Fruit fly (Drosophila melanogaster) whole organism, embryonic: Measurements from ENCODE around the gene Acph-1.

Experiments
- Antp ChIP-seq: fragments of 200-800 bp; sonication (Bioruptor generic); optimal IDR thresholded peaks from 3 replicates; lab custom pipeline; 2016; ENCODE audit warnings: missing biosample characterization, missing genetic modification characterization
- Atf-2 ChIP-seq: fragments of 200-800 bp; sonication (Bioruptor generic); optimal IDR thresholded peaks from 2 replicates; lab custom pipeline; 2016; ENCODE audit warnings: missing biosample characterization, missing genetic modification characterization
- Bdp1 ChIP-seq: fragments of 200-800 bp; sonication (Bioruptor generic); optimal IDR thresholded peaks from 3 replicates; lab custom pipeline; 2016; ENCODE audit warnings: missing biosample characterization, missing genetic modification characterization
- CG10654 ChIP-seq: fragments of 200-800 bp; sonication (Bioruptor generic); optimal IDR thresholded peaks from 2 replicates; lab custom pipeline; 2016; ENCODE audit warnings: missing biosample characterization, missing genetic modification characterization
- CG11560 ChIP-seq: fragments of 200-800 bp; sonication (Bioruptor generic); IDR thresholded peaks from 3 replicates; pipeline ENCODE4 v1.3.6; 2022; ENCODE audit warnings: missing biosample characterization, missing genetic modification characterization
- CG12219 ChIP-seq: fragments of 200-800 bp; sonication (Bioruptor generic); optimal IDR thresholded peaks from 3 replicates; lab custom pipeline; 2018; ENCODE audit warnings: missing biosample characterization, mild to moderate bottlenecking, missing genetic modification characterization
- CG15696 ChIP-seq: fragments of 200-800 bp; sonication (Bioruptor generic); optimal IDR thresholded peaks from 2 replicates; lab custom pipeline; 2019; ENCODE audit warnings: missing biosample characterization, mild to moderate bottlenecking, missing genetic modification characterization, moderate library complexity
- CG1647 ChIP-seq: fragments of 200-800 bp; sonication (Bioruptor generic); optimal IDR thresholded peaks from 3 replicates; lab custom pipeline; 2016; ENCODE audit warnings: missing biosample characterization, missing genetic modification characterization
- CG16815 ChIP-seq: fragments of 200-800 bp; sonication (Bioruptor generic); optimal IDR thresholded peaks from 3 replicates; lab custom pipeline; 2017; ENCODE audit warnings: missing biosample characterization, mild to moderate bottlenecking, missing genetic modification characterization
- CG17361 ChIP-seq: fragments of 200-800 bp; sonication (Bioruptor generic); IDR thresholded peaks from 3 replicates; pipeline ENCODE4 v1.3.6; 2022; ENCODE audit warnings: missing biosample characterization, missing genetic modification characterization
- CG17612 ChIP-seq: fragments of 200-800 bp; sonication (Bioruptor generic); IDR thresholded peaks from 2 replicates; pipeline ENCODE4 v1.3.6; 2022; ENCODE audit warnings: missing biosample characterization, missing genetic modification characterization
- CG18764 ChIP-seq: fragments of 200-800 bp; sonication (Bioruptor generic); optimal IDR thresholded peaks from 3 replicates; lab custom pipeline; 2016; ENCODE audit warnings: missing biosample characterization, missing genetic modification characterization
- CG31365 ChIP-seq: fragments of 200-800 bp; sonication (Bioruptor generic); optimal IDR thresholded peaks from 2 replicates; lab custom pipeline; 2018; ENCODE audit warnings: missing biosample characterization, mild to moderate bottlenecking, missing genetic modification characterization
- CG32767 ChIP-seq: fragments of 200-800 bp; sonication (Bioruptor generic); IDR thresholded peaks from 2 replicates; pipeline ENCODE4 v1.3.6; 2022; ENCODE audit warnings: missing biosample characterization, missing genetic modification characterization
- CG3281 ChIP-seq: fragments of 200-800 bp; sonication (Bioruptor generic); optimal IDR thresholded peaks from 3 replicates; lab custom pipeline; 2017; ENCODE audit warnings: missing biosample characterization, mild to moderate bottlenecking, missing genetic modification characterization
- CG42726 ChIP-seq: fragments of 200-800 bp; sonication (Bioruptor generic); IDR thresholded peaks from 2 replicates; pipeline ENCODE4 v1.3.6; 2022; ENCODE audit warnings: missing biosample characterization, missing genetic modification characterization; ENCODE audit not compliant: partially characterized antibody
- CG4282 ChIP-seq: fragments of 200-800 bp; sonication (Bioruptor generic); optimal IDR thresholded peaks from 2 replicates; lab custom pipeline; 2016; ENCODE audit warnings: missing biosample characterization, missing genetic modification characterization
- CG4328 ChIP-seq: fragments of 200-800 bp; sonication (Bioruptor generic); optimal IDR thresholded peaks from 3 replicates; lab custom pipeline; 2017; ENCODE audit warnings: missing biosample characterization, missing genetic modification reagents, missing genetic modification characterization
- CG4617 ChIP-seq: fragments of 200-800 bp; sonication (Bioruptor generic); optimal IDR thresholded peaks from 3 replicates; lab custom pipeline; 2016; ENCODE audit warnings: missing biosample characterization, missing genetic modification characterization, borderline replicate concordance
- CG4854 ChIP-seq: fragments of 200-800 bp; sonication (Bioruptor generic); optimal IDR thresholded peaks from 2 replicates; lab custom pipeline; 2016; ENCODE audit warnings: missing biosample characterization, missing genetic modification characterization, inconsistent platforms
- CG6254 ChIP-seq: fragments of 200-800 bp; sonication (Bioruptor generic); optimal IDR thresholded peaks from 3 replicates; lab custom pipeline; 2017; ENCODE audit warnings: mild to moderate bottlenecking, missing biosample characterization, missing genetic modification reagents, missing genetic modification characterization
- CG8478 ChIP-seq: fragments of >200 bp; optimal IDR thresholded peaks from 2 replicates; lab custom pipeline; 2018
- CG9876 ChIP-seq: fragments of 200-800 bp; sonication (Bioruptor generic); optimal IDR thresholded peaks from 2 replicates; lab custom pipeline; 2016; ENCODE audit warnings: missing biosample characterization, missing genetic modification characterization
- Deaf1 ChIP-seq: fragments of 200-800 bp; optimal IDR thresholded peaks from 3 replicates; lab custom pipeline; 2019; ENCODE audit warnings: missing biosample characterization, mild to moderate bottlenecking, missing genetic modification characterization, moderate library complexity
- GATAe ChIP-seq: fragments of 200-800 bp; sonication (Bioruptor generic); conservative IDR thresholded peaks from 2 replicates; pipeline ENCODE4 v1.3.6; 2022; ENCODE audit warnings: missing biosample characterization, missing genetic modification characterization
- Gug ChIP-seq: fragments of 200-800 bp; sonication (Bioruptor generic); IDR thresholded peaks from 4 replicates; pipeline ENCODE4 v1.3.6; 2022; ENCODE audit warnings: missing biosample characterization, missing genetic modification characterization
- Hr51 ChIP-seq, 2 experiments: fragments of 200-800 bp; sonication (Bioruptor generic); optimal IDR thresholded peaks; 2 replicates in 1 of 2; 3 replicates in 1 of 2; lab custom pipeline; 2016 to 2018; ENCODE audit warnings: missing biosample characterization in 2 of 2, missing genetic modification characterization in 2 of 2, mild to moderate bottlenecking in 1 of 2, moderate library complexity in 1 of 2
- Mrtf ChIP-seq: fragments of 200-800 bp; sonication (Bioruptor generic); IDR thresholded peaks from 3 replicates; pipeline ENCODE4 v1.3.6; 2022; ENCODE audit warnings: missing biosample characterization, missing genetic modification characterization
- PHDP ChIP-seq: fragments of 200-800 bp; sonication (Bioruptor generic); optimal IDR thresholded peaks from 3 replicates; lab custom pipeline; 2018; ENCODE audit warnings: missing biosample characterization, mild to moderate bottlenecking, missing genetic modification characterization, moderate library complexity
- Sox102F ChIP-seq: fragments of 200-800 bp; sonication (Bioruptor generic); optimal IDR thresholded peaks from 2 replicates; lab custom pipeline; 2018; ENCODE audit warnings: missing biosample characterization, mild to moderate bottlenecking, missing genetic modification characterization, moderate library complexity
- Ssrp ChIP-seq: fragments of 200-800 bp; sonication (Bioruptor generic); optimal IDR thresholded peaks from 2 replicates; lab custom pipeline; 2018; ENCODE audit warnings: missing biosample characterization, mild to moderate bottlenecking, missing genetic modification characterization, moderate library complexity
- Trl ChIP-seq, 3 experiments: fragments of >200 bp in 2 of 3; fragments of 200-800 bp in 1 of 3; sonication (Bioruptor generic) in 1 of 3; optimal IDR thresholded peaks; 2 replicates in 1 of 3; 3 replicates in 2 of 3; lab custom pipeline; 2016 to 2017; ENCODE audit warnings: missing biosample characterization in 1 of 3, missing genetic modification characterization in 1 of 3
- ase ChIP-seq: fragments of 200-800 bp; sonication (Bioruptor generic); IDR thresholded peaks from 3 replicates; pipeline ENCODE4 v1.3.6; 2022; ENCODE audit warnings: missing biosample characterization, missing genetic modification characterization
- ash1 ChIP-seq: fragments of 200-800 bp; sonication (Bioruptor generic); optimal IDR thresholded peaks from 2 replicates; lab custom pipeline; 2018; ENCODE audit warnings: missing biosample characterization, mild to moderate bottlenecking, missing genetic modification characterization
- bsh ChIP-seq, 2 experiments: fragments of 200-800 bp; sonication (Bioruptor generic); optimal IDR thresholded peaks; 2 replicates each; lab custom pipeline; 2017 to 2018; ENCODE audit warnings: mild to moderate bottlenecking in 2 of 2, missing biosample characterization in 2 of 2, missing genetic modification characterization in 2 of 2, moderate library complexity in 1 of 2
- danr ChIP-seq: fragments of 200-800 bp; sonication (Bioruptor generic); IDR thresholded peaks from 2 replicates; pipeline ENCODE4 v1.3.6; 2022; ENCODE audit warnings: missing biosample characterization, missing genetic modification characterization
- gfzf ChIP-seq: fragments of 200-800 bp; sonication (Bioruptor generic); optimal IDR thresholded peaks from 2 replicates; lab custom pipeline; 2016; ENCODE audit warnings: missing biosample characterization, mild to moderate bottlenecking, missing genetic modification characterization, moderate library complexity
- gro ChIP-seq: fragments of 200-800 bp; sonication (Bioruptor generic); optimal IDR thresholded peaks from 2 replicates; lab custom pipeline; 2016; ENCODE audit warnings: missing biosample characterization, missing genetic modification characterization
- her ChIP-seq: fragments of 200-800 bp; sonication (Bioruptor generic); optimal IDR thresholded peaks from 2 replicates; lab custom pipeline; 2016; ENCODE audit warnings: missing biosample characterization, missing genetic modification characterization
- hth ChIP-seq: fragments of >200 bp; optimal IDR thresholded peaks from 2 replicates; lab custom pipeline; 2017; ENCODE audit warnings: inconsistent platforms
- klu ChIP-seq: fragments of 200-800 bp; sonication (Bioruptor generic); IDR thresholded peaks from 2 replicates; pipeline ENCODE4 v1.3.6; 2022; ENCODE audit warnings: missing biosample characterization, missing genetic modification characterization
- lilli ChIP-seq: fragments of 200-800 bp; sonication (Bioruptor generic); optimal IDR thresholded peaks from 3 replicates; lab custom pipeline; 2016; ENCODE audit warnings: missing biosample characterization, missing genetic modification characterization
- maf-S ChIP-seq: fragments of 200-800 bp; sonication (Bioruptor generic); optimal IDR thresholded peaks from 2 replicates; lab custom pipeline; 2016; ENCODE audit warnings: missing biosample characterization, missing genetic modification characterization
- onecut ChIP-seq: fragments of 200-800 bp; sonication (Bioruptor generic); IDR thresholded peaks from 2 replicates; pipeline ENCODE4 v1.3.6; 2022; ENCODE audit warnings: missing biosample characterization, missing genetic modification characterization
- p53 ChIP-seq: fragments of 200-800 bp; sonication (Bioruptor generic); optimal IDR thresholded peaks from 2 replicates; lab custom pipeline; 2016; ENCODE audit warnings: missing biosample characterization, missing genetic modification characterization
- run ChIP-seq: fragments of 200-800 bp; sonication (Bioruptor generic); optimal IDR thresholded peaks from 3 replicates; lab custom pipeline; 2018; ENCODE audit warnings: missing biosample characterization, mild to moderate bottlenecking, missing genetic modification characterization
- salm ChIP-seq: fragments of 200-800 bp; sonication (Bioruptor generic); optimal IDR thresholded peaks from 2 replicates; lab custom pipeline; 2018; ENCODE audit warnings: missing biosample characterization, mild to moderate bottlenecking, missing genetic modification characterization
- sd ChIP-seq: fragments of 200-800 bp; sonication (Bioruptor generic); optimal IDR thresholded peaks from 3 replicates; lab custom pipeline; 2018; ENCODE audit warnings: missing biosample characterization, mild to moderate bottlenecking, missing genetic modification characterization, moderate library complexity
- sob ChIP-seq: fragments of 200-800 bp; sonication (Bioruptor generic); IDR thresholded peaks from 2 replicates; pipeline ENCODE4 v1.3.6; 2022; ENCODE audit warnings: missing biosample characterization, missing genetic modification characterization
- sug ChIP-seq: fragments of 200-800 bp; optimal IDR thresholded peaks from 2 replicates; lab custom pipeline; 2019; ENCODE audit warnings: missing biosample characterization, mild to moderate bottlenecking, missing genetic modification characterization, moderate library complexity
- wek ChIP-seq: fragments of 200-800 bp; sonication (Bioruptor generic); optimal IDR thresholded peaks from 3 replicates; lab custom pipeline; 2018; ENCODE audit warnings: missing biosample characterization, mild to moderate bottlenecking, missing genetic modification characterization, moderate library complexity
- zfh2 ChIP-seq: fragments of 200-800 bp; sonication (Bioruptor generic); optimal IDR thresholded peaks from 2 replicates; lab custom pipeline; 2016; ENCODE audit warnings: missing biosample characterization, missing genetic modification characterization

The Acph-1 gene

DNA sequence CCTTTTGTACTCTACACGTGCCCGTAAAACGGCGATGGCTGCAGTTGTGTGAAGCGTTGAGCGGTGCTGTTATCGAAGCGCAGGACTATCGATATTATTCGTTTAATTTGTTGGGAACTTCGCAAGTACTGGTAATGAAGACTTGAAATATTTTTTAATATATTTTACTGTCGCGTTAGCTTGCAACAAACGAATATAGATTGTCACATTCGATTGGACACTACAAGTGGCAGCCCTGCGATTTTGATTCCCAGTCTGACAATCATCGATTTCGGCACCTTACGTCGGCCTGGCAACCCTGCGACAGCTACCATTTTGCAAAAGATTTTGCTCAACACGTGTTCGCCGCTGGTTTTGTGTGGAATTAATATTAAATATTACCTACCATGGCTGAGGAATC is 11.4 kb upstream of the Acph-1 start, which contains the start of the genes Nlp and Nph (continued):
- TF ChIP-seq GATAe (GFP tag; lab: Robert Waterston, UW) (no peak), CG18764 (peak; percentile 10), CG42726 (GFP tag; lab: Robert Waterston, UW) (no peak), CG4328 (GFP tag; lab: Kevin White, UChicago) (no peak), danr (no peak), sd (no peak), CG31365 (tag; lab: Kevin White, UChicago) (no peak), Sox102F (no peak), CG12219 (GFP tag; lab: Kevin White, UChicago) (no peak), CG4617 (GFP tag; lab: Kevin White, UChicago) (peak; percentile 28), CG3281 (GFP tag; lab: Kevin White, UChicago) (peak; percentile 39), zfh2 (GFP tag; lab: Kevin White, UChicago) (no peak), gro (GFP tag; lab: Kevin White, UChicago) (no peak), hth (lab: Kevin White, UChicago) (no peak), sob (GFP tag; lab: Robert Waterston, UW) (no peak), Atf-2 (GFP tag; lab: Kevin White, UChicago) (no peak), lilli (peak; percentile 54), CG17612 (GFP tag; lab: Robert Waterston, UW) (no peak), Bdp1 (GFP tag; lab: Kevin White, UChicago) (no peak), p53 (no peak), run (no peak), CG10654 (GFP tag; lab: Kevin White, UChicago) (no peak), sug (tag; lab: Kevin White, UChicago) (peak; percentile 48), Gug (GFP tag; lab: Robert Waterston, UW) (no peak; the same call in 3 of the 4 replicates), Antp (no peak), CG8478 (lab: Kevin White, UChicago) (no peak), ash1 (GFP tag; lab: Kevin White, UChicago) (no peak), CG1647 (no peak), her (GFP tag; lab: Kevin White, UChicago) (no peak), CG4282 (no peak), PHDP (tag; lab: Kevin White, UChicago) (no peak), CG15696 (tag; lab: Kevin White, UChicago) (no peak), onecut (peak; percentile 41; the same call in 1 of the 2 replicates), CG4854 (GFP tag; lab: Kevin White, UChicago) (no peak), gfzf (GFP tag; lab: Kevin White, UChicago) (peak; percentile 26), Trl (optimal IDR thresholded peaks at IDR 0.05; lab: Kevin White, UChicago) (no peak), Trl (GFP tag; optimal IDR thresholded peaks at IDR 0.05; lab: Kevin White, UChicago) (peak; percentile 0), CG17361 (GFP tag; lab: Robert Waterston, UW) (no peak), Hr51 (GFP tag; optimal IDR thresholded peaks at IDR 0.05; lab: Kevin White, UChicago) (no peak), ase (no peak), CG6254 (GFP tag; lab: Kevin White, UChicago) (no peak), maf-S (GFP tag; lab: Kevin White, UChicago) (no peak), wek (no peak), klu (GFP tag; lab: Robert Waterston, UW) (no peak), CG11560 (tag; lab: Robert Waterston, UW) (peak; percentile 93), CG32767 (GFP tag; lab: Robert Waterston, UW) (no peak), Ssrp (tag; lab: Kevin White, UChicago) (no peak), CG16815 (GFP tag; lab: Kevin White, UChicago) (no peak), Mrtf (GFP tag; lab: Robert Waterston, UW) (no peak), Deaf1 (no peak), CG9876 (GFP tag; lab: Kevin White, UChicago) (no peak), salm (no peak), bsh (GFP tag; optimal IDR thresholded peaks at IDR 0.05; lab: Kevin White, UChicago) (peak in 1 of 2 experiments; percentile 19)
